Worm (Caenorhabditis elegans) whole organism, early embryonic: ENCODE data around the gene chhy-1.

Experiments
- B0310.2 ChIP-seq: sonication (generic microtip); optimal IDR thresholded peaks from 2 replicates; lab custom pipeline; 2016; ENCODE audit warnings: mild to moderate bottlenecking, missing genetic modification characterization, missing compliant biosample characterization
- F13C5.2 ChIP-seq: sonication (generic microtip); optimal IDR thresholded peaks from 2 replicates; lab custom pipeline; 2017; ENCODE audit warnings: mild to moderate bottlenecking, missing genetic modification characterization, inconsistent platforms, missing compliant biosample characterization
- aly-1 ChIP-seq: sonication (generic microtip); optimal IDR thresholded peaks from 2 replicates; lab custom pipeline; 2016; ENCODE audit warnings: missing genetic modification characterization, missing compliant biosample characterization
- ama-1 ChIP-seq: fragments of 150-350 bp; optimal IDR thresholded peaks from 2 replicates; lab custom pipeline; 2014
- ceh-13 ChIP-seq: fragments of 200-800 bp; sonication (Bioruptor generic); optimal IDR thresholded peaks from 2 replicates; lab custom pipeline; 2018; ENCODE audit warnings: mild to moderate bottlenecking, missing genetic modification characterization, missing compliant biosample characterization
- ceh-36 ChIP-seq: sonication (generic microtip); optimal IDR thresholded peaks from 2 replicates; lab custom pipeline; 2016; ENCODE audit warnings: missing genetic modification characterization, inconsistent platforms, missing compliant biosample characterization
- ets-7 ChIP-seq: sonication (generic microtip); optimal IDR thresholded peaks from 2 replicates; lab custom pipeline; 2016; ENCODE audit warnings: missing genotype, missing genetic modification characterization, missing compliant biosample characterization
- flt-1 ChIP-seq: fragments of 200-800 bp; sonication (Bioruptor generic); IDR thresholded peaks from 2 replicates; pipeline ENCODE4 v1.3.6; 2022; ENCODE audit warnings: missing genetic modification characterization, missing compliant biosample characterization
- hmbx-1 ChIP-seq: sonication (generic microtip); optimal IDR thresholded peaks from 2 replicates; lab custom pipeline; 2016; ENCODE audit warnings: mild to moderate bottlenecking, missing genetic modification characterization, missing compliant biosample characterization
- hmg-4 ChIP-seq: fragments of 200-800 bp; sonication (Bioruptor generic); optimal IDR thresholded peaks from 2 replicates; lab custom pipeline; 2018; ENCODE audit warnings: mild to moderate bottlenecking, missing genetic modification characterization, missing compliant biosample characterization
- hnd-1 ChIP-seq: sonication (generic microtip); optimal IDR thresholded peaks from 2 replicates; lab custom pipeline; 2016; ENCODE audit warnings: missing genetic modification characterization, missing compliant biosample characterization
- pes-1 ChIP-seq: fragments of 200-800 bp; sonication (Bioruptor generic); IDR thresholded peaks from 2 replicates; pipeline ENCODE4 v1.3.6; 2022; ENCODE audit warnings: missing genetic modification reagents, missing genetic modification characterization, missing compliant biosample characterization
- scrt-1 ChIP-seq: fragments of 200-800 bp; sonication (Bioruptor generic); IDR thresholded peaks from 2 replicates; pipeline ENCODE4 v1.3.6; 2022; ENCODE audit warnings: missing genetic modification characterization, missing compliant biosample characterization
- sea-1 ChIP-seq: fragments of 200-800 bp; sonication (Bioruptor generic); conservative IDR thresholded peaks from 2 replicates; pipeline ENCODE4 v1.3.6; 2022; ENCODE audit warnings: missing genetic modification characterization, missing compliant biosample characterization
- tbx-11 ChIP-seq: fragments of 200-800 bp; sonication (Bioruptor generic); IDR thresholded peaks from 2 replicates; pipeline ENCODE4 v1.3.6; 2022; ENCODE audit warnings: missing genetic modification characterization, missing compliant biosample characterization
- tbx-37 ChIP-seq: fragments of 200-800 bp; sonication (Bioruptor generic); conservative IDR thresholded peaks from 2 replicates; pipeline ENCODE4 v1.3.6; 2022; ENCODE audit warnings: missing genetic modification reagents, missing genetic modification characterization, missing compliant biosample characterization
- tra-4 ChIP-seq: sonication (generic microtip); optimal IDR thresholded peaks from 2 replicates; lab custom pipeline; 2017; ENCODE audit warnings: missing genetic modification characterization, missing compliant biosample characterization

The chhy-1 gene

DNA sequence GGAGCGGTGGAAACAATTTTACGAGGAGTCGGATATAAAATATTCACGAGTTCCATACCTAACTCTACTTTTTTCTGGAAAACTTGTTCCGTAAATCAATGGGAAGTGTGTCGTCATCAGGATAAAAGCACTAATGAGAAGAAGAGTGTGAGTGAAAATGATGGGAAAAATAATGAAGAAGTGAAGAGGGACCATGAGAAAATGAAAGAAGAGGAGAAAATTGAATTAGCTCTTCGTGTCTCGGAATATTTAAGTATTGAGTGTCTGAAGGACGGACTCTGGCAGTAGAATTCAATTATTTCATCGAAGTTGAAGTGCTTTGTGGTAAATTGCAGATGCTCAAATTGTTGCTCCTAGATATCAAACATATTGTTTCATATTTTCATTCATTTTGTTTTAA, 28.2 kb downstream of the chhy-1 start:
- TF ChIP-seq tra-4 (tag; lab: Kevin White, UChicago) (no peak), ceh-13 (GFP tag; lab: Kevin White, UChicago) (no peak), tbx-11 (GFP tag; lab: Robert Waterston, UW) (no peak), scrt-1 (GFP tag; lab: Robert Waterston, UW) (no peak), hmbx-1 (tag; lab: Kevin White, UChicago) (no peak), B0310.2 (tag; lab: Kevin White, UChicago) (no peak), F13C5.2 (tag; lab: Kevin White, UChicago) (no peak), ets-7 (tag; lab: Kevin White, UChicago) (no peak), pes-1 (GFP tag; lab: Robert Waterston, UW) (no peak)

- TF ChIP-seq F13C5.2 (tag; lab: Kevin White, UChicago) = no peak
- TF ChIP-seq hnd-1 (tag; lab: Kevin White, UChicago) = no peak
- no peak for TF ChIP-seq pes-1 (GFP tag; lab: Robert Waterston, UW)
- no peak for TF ChIP-seq ets-7 (tag; lab: Kevin White, UChicago)
- no peak for TF ChIP-seq hmg-4 (GFP tag; lab: Kevin White, UChicago)
Measured at ce11 chrII:8588442-8588841, 29.0 kb downstream of the chhy-1 start.

- TF ChIP-seq hmg-4 (GFP tag; lab: Kevin White, UChicago) (no peak), sea-1 (no peak), pes-1 (GFP tag; lab: Robert Waterston, UW) (no peak), ets-7 (tag; lab: Kevin White, UChicago) (no peak), hmbx-1 (tag; lab: Kevin White, UChicago) (no peak), aly-1 (no peak), tbx-11 (GFP tag; lab: Robert Waterston, UW) (no peak), ceh-36 (tag; lab: Kevin White, UChicago) (no peak), ceh-13 (GFP tag; lab: Kevin White, UChicago) (no peak)
Measured at ce11 chrII:8587660-8588230, 29.7 kb downstream of the chhy-1 start.

- TF ChIP-seq aly-1 (no peak), ceh-36 (tag; lab: Kevin White, UChicago) (no peak), tra-4 (tag; lab: Kevin White, UChicago) (no peak), hmg-4 (GFP tag; lab: Kevin White, UChicago) (no peak), hmbx-1 (tag; lab: Kevin White, UChicago) (no peak), ets-7 (tag; lab: Kevin White, UChicago) (no peak), B0310.2 (tag; lab: Kevin White, UChicago) (no peak), scrt-1 (GFP tag; lab: Robert Waterston, UW) (no peak), hnd-1 (tag; lab: Kevin White, UChicago) (no peak), F13C5.2 (tag; lab: Kevin White, UChicago) (no peak), flt-1 (GFP tag; lab: Robert Waterston, UW) (no peak), pes-1 (GFP tag; lab: Robert Waterston, UW) (no peak), ceh-13 (GFP tag; lab: Kevin White, UChicago) (no peak), sea-1 (no peak), ama-1 (lab: Kevin White, UChicago) (no peak), tbx-37 (GFP tag; lab: Robert Waterston, UW) (no peak)
Measured at ce11 chrII:8585921-8586320, 31.5 kb downstream of the chhy-1 start.

ce11 chrII:8585036-8585627, 32.3 kb downstream of the chhy-1 start, which contains the start of gene F54C9.11:
Gene F54C9.11, minus strand, starts transcription at chrII:8585086.
- no peak for TF ChIP-seq tbx-37 (GFP tag; lab: Robert Waterston, UW)
- no peak for TF ChIP-seq tbx-11 (GFP tag; lab: Robert Waterston, UW)
- TF ChIP-seq tra-4 (tag; lab: Kevin White, UChicago) = no peak
- no peak for TF ChIP-seq ceh-13 (GFP tag; lab: Kevin White, UChicago)
- TF ChIP-seq hmbx-1 (tag; lab: Kevin White, UChicago) = no peak
- TF ChIP-seq aly-1 = no peak
- TF ChIP-seq ama-1 (lab: Kevin White, UChicago) = no peak
- no peak for TF ChIP-seq sea-1
- no peak for TF ChIP-seq ceh-36 (tag; lab: Kevin White, UChicago)
- TF ChIP-seq hnd-1 (tag; lab: Kevin White, UChicago) = no peak
- TF ChIP-seq pes-1 (GFP tag; lab: Robert Waterston, UW) = no peak
- no peak for TF ChIP-seq hmg-4 (GFP tag; lab: Kevin White, UChicago)
- no peak for TF ChIP-seq flt-1 (GFP tag; lab: Robert Waterston, UW)
- no peak for TF ChIP-seq scrt-1 (GFP tag; lab: Robert Waterston, UW)
- TF ChIP-seq ets-7 (tag; lab: Kevin White, UChicago) = no peak
- TF ChIP-seq B0310.2 (tag; lab: Kevin White, UChicago) = no peak

DNA sequence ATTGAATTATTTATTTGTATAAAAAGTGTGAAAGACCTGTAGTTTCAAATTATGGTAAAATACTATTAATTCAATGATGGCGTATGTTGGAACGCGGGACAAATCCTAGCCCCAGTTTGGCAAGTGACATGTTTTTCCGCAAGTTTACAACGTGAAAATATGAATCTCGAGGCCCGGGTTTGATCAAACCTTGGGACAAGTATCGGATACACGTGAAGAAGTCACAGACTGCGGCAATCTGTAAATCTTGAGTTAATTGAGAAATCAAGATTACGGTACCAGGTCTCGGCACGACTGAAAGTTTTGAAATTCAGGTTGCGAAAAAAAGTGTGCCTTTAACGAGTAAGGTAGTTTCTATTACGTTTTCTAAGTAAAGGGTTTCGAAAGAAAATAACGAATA, 34.4 kb downstream of the chhy-1 start:
- TF ChIP-seq ama-1 (lab: Kevin White, UChicago) (peak; percentile 54), pes-1 (GFP tag; lab: Robert Waterston, UW) (no peak), tbx-37 (GFP tag; lab: Robert Waterston, UW) (no peak)

ce11 chrII:8581700-8582099, 35.7 kb downstream of the chhy-1 start, which contains the start of gene arl-1:
Gene arl-1, plus strand, starts transcription at chrII:8582000.
- TF ChIP-seq hmg-4 (GFP tag; lab: Kevin White, UChicago) = no peak
- no peak for TF ChIP-seq ets-7 (tag; lab: Kevin White, UChicago)
- TF ChIP-seq ceh-13 (GFP tag; lab: Kevin White, UChicago) = no peak
- no peak for TF ChIP-seq tbx-11 (GFP tag; lab: Robert Waterston, UW)
- TF ChIP-seq hmbx-1 (tag; lab: Kevin White, UChicago) = no peak
- no peak for TF ChIP-seq sea-1
- no peak for TF ChIP-seq tbx-37 (GFP tag; lab: Robert Waterston, UW)
- TF ChIP-seq pes-1 (GFP tag; lab: Robert Waterston, UW) = no peak
- TF ChIP-seq F13C5.2 (tag; lab: Kevin White, UChicago) = no peak
- no peak for TF ChIP-seq scrt-1 (GFP tag; lab: Robert Waterston, UW)
- no peak for TF ChIP-seq aly-1
- TF ChIP-seq hnd-1 (tag; lab: Kevin White, UChicago) = no peak
- no peak for TF ChIP-seq ceh-36 (tag; lab: Kevin White, UChicago)
